Fruit fly (Drosophila melanogaster) whole organism, embryonic: ENCODE measurements around the gene CG33654.

Experiments used
- Bdp1 ChIP-seq: fragments of 200-800 bp; sonication (Bioruptor generic); optimal IDR thresholded peaks from 3 replicates; lab custom pipeline; 2016; ENCODE audit warnings: missing biosample characterization, missing genetic modification characterization
- CG10209 ChIP-seq: fragments of 200-800 bp; sonication (Bioruptor generic); optimal IDR thresholded peaks from 3 replicates; lab custom pipeline; 2017; ENCODE audit warnings: missing biosample characterization, mild to moderate bottlenecking, missing genetic modification characterization, missing genetic modification reagents
- CG10366 ChIP-seq: fragments of 200-800 bp; sonication (Bioruptor generic); IDR thresholded peaks from 2 replicates; pipeline ENCODE4 v1.3.6; 2022; ENCODE audit warnings: missing biosample characterization, missing genetic modification characterization
- CG10431 ChIP-seq: fragments of 200-800 bp; sonication (Bioruptor generic); optimal IDR thresholded peaks from 3 replicates; lab custom pipeline; 2018; ENCODE audit warnings: missing biosample characterization, mild to moderate bottlenecking, missing genetic modification characterization
- CG10543 ChIP-seq: fragments of 200-800 bp; sonication (Bioruptor generic); optimal IDR thresholded peaks from 3 replicates; lab custom pipeline; 2017; ENCODE audit warnings: missing biosample characterization, mild to moderate bottlenecking, missing genetic modification characterization, moderate library complexity
- CG12155 ChIP-seq: fragments of 200-800 bp; sonication (Bioruptor generic); optimal IDR thresholded peaks from 3 replicates; lab custom pipeline; 2016; ENCODE audit warnings: missing biosample characterization, missing genetic modification characterization
- CG12219 ChIP-seq: fragments of 200-800 bp; sonication (Bioruptor generic); optimal IDR thresholded peaks from 3 replicates; lab custom pipeline; 2018; ENCODE audit warnings: missing biosample characterization, mild to moderate bottlenecking, missing genetic modification characterization
- CG15479 ChIP-seq: fragments of 200-800 bp; sonication (Bioruptor generic); optimal IDR thresholded peaks from 3 replicates; lab custom pipeline; 2019; ENCODE audit warnings: missing biosample characterization, mild to moderate bottlenecking, missing genetic modification characterization, moderate library complexity
- CG2129 ChIP-seq: fragments of 200-800 bp; sonication (Bioruptor generic); IDR thresholded peaks from 2 replicates; pipeline ENCODE4 v1.3.6; 2022; ENCODE audit warnings: missing biosample characterization, missing genetic modification characterization; ENCODE audit not compliant: partially characterized antibody
- CG2199 ChIP-seq: fragments of 200-800 bp; sonication (Bioruptor generic); IDR thresholded peaks from 3 replicates; pipeline ENCODE4 v1.3.6; 2022; ENCODE audit warnings: missing biosample characterization, missing genetic modification characterization
- CG32767 ChIP-seq: fragments of 200-800 bp; sonication (Bioruptor generic); IDR thresholded peaks from 2 replicates; pipeline ENCODE4 v1.3.6; 2022; ENCODE audit warnings: missing biosample characterization, missing genetic modification characterization
- CG3407 ChIP-seq: fragments of 200-800 bp; sonication (Bioruptor generic); optimal IDR thresholded peaks from 2 replicates; lab custom pipeline; 2018; ENCODE audit warnings: missing biosample characterization, mild to moderate bottlenecking, missing genetic modification characterization
- CG5245 ChIP-seq: fragments of 200-800 bp; sonication (Bioruptor generic); optimal IDR thresholded peaks from 3 replicates; lab custom pipeline; 2016; ENCODE audit warnings: missing biosample characterization, missing genetic modification characterization
- CG6813 ChIP-seq: fragments of 200-800 bp; sonication (Bioruptor generic); optimal IDR thresholded peaks from 2 replicates; lab custom pipeline; 2017; ENCODE audit warnings: missing biosample characterization, missing genetic modification characterization, mild to moderate bottlenecking, moderate library complexity, missing genetic modification reagents
- CG8089 ChIP-seq: fragments of 200-800 bp; sonication (Bioruptor generic); optimal IDR thresholded peaks from 3 replicates; lab custom pipeline; 2016; ENCODE audit warnings: missing biosample characterization, missing genetic modification characterization
- CG9797 ChIP-seq: fragments of 200-800 bp; sonication (Bioruptor generic); optimal IDR thresholded peaks from 3 replicates; lab custom pipeline; 2018; ENCODE audit warnings: missing biosample characterization, mild to moderate bottlenecking, missing genetic modification characterization
- CG9817 ChIP-seq: fragments of 200-800 bp; sonication (Bioruptor generic); optimal IDR thresholded peaks from 2 replicates; lab custom pipeline; 2018; ENCODE audit warnings: missing biosample characterization, mild to moderate bottlenecking, missing genetic modification characterization, moderate library complexity
- Dek ChIP-seq: fragments of 200-800 bp; sonication (Bioruptor generic); optimal IDR thresholded peaks from 3 replicates; lab custom pipeline; 2019; ENCODE audit warnings: missing biosample characterization, mild to moderate bottlenecking, missing genetic modification characterization, moderate library complexity
- E2f2 ChIP-seq: fragments of 200-800 bp; sonication (Bioruptor generic); IDR thresholded peaks from 2 replicates; pipeline ENCODE4 v1.3.6; 2022; ENCODE audit warnings: missing biosample characterization, missing genetic modification characterization
- Ets97D ChIP-seq: fragments of 200-800 bp; sonication (Bioruptor generic); optimal IDR thresholded peaks from 3 replicates; lab custom pipeline; 2016; ENCODE audit warnings: missing biosample characterization, missing genetic modification characterization
- HHEX ChIP-seq: fragments of 200-800 bp; sonication (Bioruptor generic); optimal IDR thresholded peaks from 3 replicates; lab custom pipeline; 2017; ENCODE audit warnings: missing biosample characterization, mild to moderate bottlenecking, missing genetic modification characterization, missing genetic modification reagents
- HmgD ChIP-seq: fragments of 200-800 bp; sonication (Bioruptor generic); optimal IDR thresholded peaks from 3 replicates; lab custom pipeline; 2016; ENCODE audit warnings: missing biosample characterization, missing genetic modification characterization
- Hmx ChIP-seq: fragments of 200-800 bp; sonication (Bioruptor generic); optimal IDR thresholded peaks from 2 replicates; lab custom pipeline; 2016; ENCODE audit warnings: missing biosample characterization, missing genetic modification characterization
- Mrtf ChIP-seq: fragments of 200-800 bp; sonication (Bioruptor generic); IDR thresholded peaks from 3 replicates; pipeline ENCODE4 v1.3.6; 2022; ENCODE audit warnings: missing biosample characterization, missing genetic modification characterization
- Neu2 ChIP-seq: fragments of 200-800 bp; sonication (Bioruptor generic); optimal IDR thresholded peaks from 3 replicates; lab custom pipeline; 2016; ENCODE audit warnings: missing biosample characterization, missing genetic modification characterization, borderline replicate concordance
- Spps ChIP-seq: fragments of 200-800 bp; sonication (Bioruptor generic); optimal IDR thresholded peaks from 2 replicates; lab custom pipeline; 2018; ENCODE audit warnings: missing biosample characterization, mild to moderate bottlenecking, missing genetic modification characterization
- Vsx1 ChIP-seq: fragments of 200-800 bp; sonication (Bioruptor generic); optimal IDR thresholded peaks from 2 replicates; lab custom pipeline; 2017; ENCODE audit warnings: missing biosample characterization, mild to moderate bottlenecking, missing genetic modification characterization, missing genetic modification reagents
- crc ChIP-seq: fragments of 200-800 bp; sonication (Bioruptor generic); optimal IDR thresholded peaks from 2 replicates; lab custom pipeline; 2016; ENCODE audit warnings: missing biosample characterization, missing genetic modification characterization
- crol ChIP-seq: fragments of 200-800 bp; sonication (Bioruptor generic); IDR thresholded peaks from 2 replicates; pipeline ENCODE4 v1.3.6; 2022; ENCODE audit warnings: missing biosample characterization, missing genetic modification characterization
- cwo ChIP-seq: fragments of 200-800 bp; sonication (Bioruptor generic); optimal IDR thresholded peaks from 3 replicates; lab custom pipeline; 2017; ENCODE audit warnings: missing biosample characterization, missing genetic modification characterization, mild to moderate bottlenecking, moderate library complexity, missing genetic modification reagents
- dpn ChIP-seq, 2 experiments: fragments of 200-800 bp; sonication (Bioruptor generic); optimal IDR thresholded peaks; 3 replicates each; lab custom pipeline; 2016; ENCODE audit warnings: missing biosample characterization in 2 of 2, missing genetic modification characterization in 2 of 2
- ftz-f1 ChIP-seq: fragments of 200-800 bp; sonication (Bioruptor generic); optimal IDR thresholded peaks from 2 replicates; lab custom pipeline; 2016; ENCODE audit warnings: missing biosample characterization, missing genetic modification characterization
- gem ChIP-seq: fragments of 200-800 bp; sonication (Bioruptor generic); optimal IDR thresholded peaks from 2 replicates; lab custom pipeline; 2019; ENCODE audit warnings: missing biosample characterization, mild to moderate bottlenecking, missing genetic modification characterization, moderate library complexity
- gsb ChIP-seq: fragments of 200-800 bp; sonication (Bioruptor generic); IDR thresholded peaks from 2 replicates; pipeline ENCODE4 v1.3.6; 2022; ENCODE audit warnings: missing biosample characterization, missing genetic modification characterization
- gsb-n ChIP-seq: fragments of 200-800 bp; sonication (Bioruptor generic); optimal IDR thresholded peaks from 3 replicates; lab custom pipeline; 2018; ENCODE audit warnings: missing biosample characterization, mild to moderate bottlenecking, missing genetic modification characterization
- gt ChIP-seq: fragments of 200-800 bp; sonication (Bioruptor generic); IDR thresholded peaks from 2 replicates; pipeline ENCODE4 v1.3.6; 2022; ENCODE audit warnings: missing biosample characterization, missing genetic modification characterization
- hkb ChIP-seq, 2 experiments: fragments of 200-800 bp in 1 of 2; fragments of >200 bp in 1 of 2; sonication (Bioruptor generic) in 1 of 2; IDR thresholded peaks in 1 of 2; optimal IDR thresholded peaks in 1 of 2; 2 replicates each; pipeline versions ENCODE4 v1.3.6 to Lab custom; 2017 to 2022; ENCODE audit warnings: missing biosample characterization in 1 of 2, missing genetic modification characterization in 1 of 2
- ind ChIP-seq: fragments of 200-800 bp; sonication (Bioruptor generic); optimal IDR thresholded peaks from 3 replicates; lab custom pipeline; 2016; ENCODE audit warnings: missing biosample characterization, missing genetic modification characterization
- inv ChIP-seq: fragments of 200-800 bp; sonication (Bioruptor generic); IDR thresholded peaks from 2 replicates; pipeline ENCODE4 v1.3.6; 2022; ENCODE audit warnings: missing biosample characterization, missing genetic modification characterization; ENCODE audit not compliant: partially characterized antibody
- klu ChIP-seq: fragments of 200-800 bp; sonication (Bioruptor generic); IDR thresholded peaks from 2 replicates; pipeline ENCODE4 v1.3.6; 2022; ENCODE audit warnings: missing biosample characterization, missing genetic modification characterization
- lbe ChIP-seq: fragments of 200-800 bp; sonication (Bioruptor generic); optimal IDR thresholded peaks from 2 replicates; lab custom pipeline; 2016; ENCODE audit warnings: missing biosample characterization, mild to moderate bottlenecking, missing genetic modification characterization
- lilli ChIP-seq: fragments of 200-800 bp; sonication (Bioruptor generic); optimal IDR thresholded peaks from 3 replicates; lab custom pipeline; 2016; ENCODE audit warnings: missing biosample characterization, missing genetic modification characterization
- nau ChIP-seq: fragments of 200-800 bp; sonication (Bioruptor generic); optimal IDR thresholded peaks from 3 replicates; lab custom pipeline; 2017; ENCODE audit warnings: missing biosample characterization, mild to moderate bottlenecking, missing genetic modification characterization, missing genetic modification reagents
- nerfin-1 ChIP-seq: fragments of 200-800 bp; sonication (Bioruptor generic); optimal IDR thresholded peaks from 3 replicates; lab custom pipeline; 2019; ENCODE audit warnings: missing biosample characterization, mild to moderate bottlenecking, missing genetic modification characterization, moderate library complexity
- row ChIP-seq: fragments of 200-800 bp; sonication (Bioruptor generic); IDR thresholded peaks from 3 replicates; pipeline ENCODE4 v1.3.6; 2022; ENCODE audit warnings: missing biosample characterization, missing genetic modification characterization
- sima ChIP-seq: fragments of 200-800 bp; sonication (Bioruptor generic); optimal IDR thresholded peaks from 2 replicates; lab custom pipeline; 2016; ENCODE audit warnings: missing biosample characterization, missing genetic modification characterization
- slou ChIP-seq: fragments of 200-800 bp; sonication (Bioruptor generic); optimal IDR thresholded peaks from 3 replicates; lab custom pipeline; 2016; ENCODE audit warnings: missing biosample characterization, missing genetic modification characterization
- stwl ChIP-seq: fragments of 200-800 bp; sonication (Bioruptor generic); optimal IDR thresholded peaks from 3 replicates; lab custom pipeline; 2018; ENCODE audit warnings: missing biosample characterization, mild to moderate bottlenecking, missing genetic modification characterization, moderate library complexity
- wor ChIP-seq: fragments of 200-800 bp; sonication (Bioruptor generic); IDR thresholded peaks from 2 replicates; pipeline ENCODE4 v1.3.6; 2022; ENCODE audit warnings: missing biosample characterization, missing genetic modification characterization
- zfh1 ChIP-seq: fragments of 200-800 bp; sonication (Bioruptor generic); IDR thresholded peaks from 3 replicates; pipeline ENCODE4 v1.3.6; 2022; ENCODE audit warnings: missing biosample characterization, missing genetic modification characterization

CG33654 gene

dm6 chr3R:9534125-9534496 is 48.9 kb downstream of the CG33654 start (continued):
- TF ChIP-seq HmgD = peak; percentile 9
- TF ChIP-seq ind (GFP tag; lab: Kevin White, UChicago) = peak; percentile 91
- peak; percentile 78 for TF ChIP-seq gsb (GFP tag; lab: Robert Waterston, UW)
- TF ChIP-seq CG8089 = peak; percentile 88
- peak; percentile 71 for TF ChIP-seq E2f2 (GFP tag; lab: Robert Waterston, UW)
- peak; percentile 88 for TF ChIP-seq Spps (tag; lab: Kevin White, UChicago)
- TF ChIP-seq CG3407 = peak; percentile 89
- peak; percentile 80 for TF ChIP-seq CG6813 (GFP tag; lab: Kevin White, UChicago)
- peak; percentile 85 for TF ChIP-seq sima (GFP tag; lab: Kevin White, UChicago)
- TF ChIP-seq gsb-n (tag; lab: Kevin White, UChicago) = peak; percentile 97
- no peak for TF ChIP-seq stwl (tag; lab: Kevin White, UChicago)
- peak; percentile 93 for TF ChIP-seq wor (GFP tag; lab: Robert Waterston, UW)
- peak; percentile 91 for TF ChIP-seq CG12219 (GFP tag; lab: Kevin White, UChicago)
- TF ChIP-seq slou (GFP tag; lab: Kevin White, UChicago) = peak; percentile 11
- no peak for TF ChIP-seq CG2129 (GFP tag; lab: Robert Waterston, UW)
- peak; percentile 77 for TF ChIP-seq Bdp1
- peak; percentile 4 for TF ChIP-seq Neu2
- TF ChIP-seq hkb (optimal IDR thresholded peaks at IDR 0.05; lab: Kevin White, UChicago) = no peak
- TF ChIP-seq hkb (GFP tag; IDR thresholded peaks at IDR 0.05; lab: Robert Waterston, UW) = peak; percentile 93
- peak; percentile 91 for TF ChIP-seq CG9817 (tag; lab: Kevin White, UChicago)
- TF ChIP-seq cwo = peak; percentile 68
- peak; percentile 88 for TF ChIP-seq lilli (GFP tag; lab: Kevin White, UChicago)
- peak; percentile 84; the same call in 1 of the 3 replicates for TF ChIP-seq Mrtf (GFP tag; lab: Robert Waterston, UW)
- peak; percentile 91 for TF ChIP-seq nerfin-1 (tag; lab: Kevin White, UChicago)
- no peak for TF ChIP-seq CG10543 (GFP tag; lab: Kevin White, UChicago)
- peak; percentile 89 for TF ChIP-seq CG12155 (GFP tag; lab: Kevin White, UChicago)
- TF ChIP-seq gt = peak; percentile 73
- peak; percentile 84 for TF ChIP-seq crc (GFP tag; lab: Kevin White, UChicago)
- TF ChIP-seq Vsx1 (GFP tag; lab: Kevin White, UChicago) = peak; percentile 72
- TF ChIP-seq CG2199 = peak; percentile 83; the same call in 2 of the 3 replicates
- TF ChIP-seq CG10366 (GFP tag; lab: Robert Waterston, UW) = peak; percentile 93
- TF ChIP-seq dpn (GFP tag; optimal IDR thresholded peaks at IDR 0.05; lab: Kevin White, UChicago) = peak; percentile 93 to 94
- TF ChIP-seq lbe (GFP tag; lab: Kevin White, UChicago) = peak; percentile 35
- TF ChIP-seq CG10431 (GFP tag; lab: Kevin White, UChicago) = peak; percentile 82
- TF ChIP-seq Dek (tag; lab: Kevin White, UChicago) = peak; percentile 90
- no peak for TF ChIP-seq ftz-f1 (GFP tag; lab: Kevin White, UChicago)
- peak; percentile 98 for TF ChIP-seq gem (tag; lab: Kevin White, UChicago)
- peak; percentile 91 for TF ChIP-seq zfh1 (GFP tag; lab: Robert Waterston, UW)
- TF ChIP-seq Hmx (GFP tag; lab: Kevin White, UChicago) = peak; percentile 79
- TF ChIP-seq nau (GFP tag; lab: Kevin White, UChicago) = peak; percentile 82
- peak; percentile 87 for TF ChIP-seq CG10209
- peak; percentile 87 for TF ChIP-seq HHEX
- TF ChIP-seq CG5245 (GFP tag; lab: Kevin White, UChicago) = peak; percentile 92
- TF ChIP-seq klu (GFP tag; lab: Robert Waterston, UW) = peak; percentile 70
- TF ChIP-seq crol = peak; percentile 42; the same call in 1 of the 2 replicates
- peak; percentile 74; the same call in 1 of the 2 replicates for TF ChIP-seq CG32767 (GFP tag; lab: Robert Waterston, UW)
- no peak for TF ChIP-seq CG9797
- peak; percentile 74 for TF ChIP-seq Ets97D (GFP tag; lab: Kevin White, UChicago)
- peak; percentile 88 for TF ChIP-seq row
- no peak for TF ChIP-seq CG15479 (GFP tag; lab: Kevin White, UChicago)
- TF ChIP-seq inv (GFP tag; lab: Robert Waterston, UW) = no peak
